Worm (Caenorhabditis elegans) whole organism, young adult: ENCODE results near the gene T05H4.11.

Experiments used
- B0019.2 ChIP-seq: fragments of 200-800 bp; sonication (Bioruptor generic); conservative IDR thresholded peaks from 2 replicates; pipeline ENCODE4 v1.3.6; 2022; ENCODE audit warnings: missing genetic modification reagents, missing genetic modification characterization, missing compliant biosample characterization
- B0336.3 ChIP-seq: fragments of 200-800 bp; sonication (Bioruptor generic); IDR thresholded peaks from 2 replicates; pipeline ENCODE4 v1.3.6; 2022; ENCODE audit warnings: missing genetic modification characterization, missing compliant biosample characterization
- C06A6.2 ChIP-seq: fragments of 200-800 bp; sonication (Bioruptor generic); conservative IDR thresholded peaks from 2 replicates; pipeline ENCODE4 v1.3.6; 2022; ENCODE audit warnings: missing genetic modification characterization, missing compliant biosample characterization
- D2030.7 ChIP-seq: fragments of 200-800 bp; sonication (Bioruptor generic); IDR thresholded peaks from 2 replicates; pipeline ENCODE4 v1.3.6; 2022; ENCODE audit warnings: missing genetic modification reagents, missing genetic modification characterization, missing compliant biosample characterization
- F23B12.7 ChIP-seq: sonication (generic microtip); optimal IDR thresholded peaks from 2 replicates; lab custom pipeline; 2017; ENCODE audit warnings: missing genetic modification characterization, mild to moderate bottlenecking, missing compliant biosample characterization, antibody characterized with exemption, moderate library complexity; ENCODE audit not compliant: insufficient read depth
- F37B4.10 ChIP-seq: fragments of 200-800 bp; sonication (Bioruptor generic); IDR thresholded peaks from 2 replicates; pipeline ENCODE4 v1.3.6; 2022; ENCODE audit warnings: missing genetic modification characterization, missing compliant biosample characterization
- F52B5.7 ChIP-seq: sonication (generic microtip); optimal IDR thresholded peaks from 2 replicates; lab custom pipeline; 2016; ENCODE audit warnings: mild to moderate bottlenecking, missing genetic modification characterization, missing compliant biosample characterization
- K11D2.4 ChIP-seq: fragments of 200-800 bp; sonication (Bioruptor generic); IDR thresholded peaks from 2 replicates; pipeline ENCODE4 v1.3.6; 2022; ENCODE audit warnings: missing genetic modification reagents, missing genetic modification characterization, missing compliant biosample characterization
- T26A5.8 ChIP-seq: sonication (generic microtip); optimal IDR thresholded peaks from 2 replicates; lab custom pipeline; 2016; ENCODE audit warnings: missing genetic modification characterization, missing compliant biosample characterization
- Y53F4B.3 ChIP-seq: fragments of 200-800 bp; sonication (Bioruptor generic); IDR thresholded peaks from 2 replicates; pipeline ENCODE4 v1.3.6; 2022; ENCODE audit warnings: missing genetic modification reagents, missing genetic modification characterization, missing compliant biosample characterization
- Y53G8AR.9 ChIP-seq: fragments of 200-800 bp; sonication (Bioruptor generic); conservative IDR thresholded peaks from 2 replicates; pipeline ENCODE4 v1.3.6; 2022; ENCODE audit warnings: missing genetic modification reagents, missing genetic modification characterization, missing compliant biosample characterization
- Y95B8A.8 ChIP-seq: fragments of 200-800 bp; sonication (Bioruptor generic); IDR thresholded peaks from 2 replicates; pipeline ENCODE4 v1.3.6; 2022; ENCODE audit warnings: missing genetic modification reagents, missing genetic modification characterization, missing compliant biosample characterization
- ama-1 ChIP-seq, 3 experiments: fragments of 150-350 bp in 1 of 3; sonication (generic microtip) in 2 of 3; optimal IDR thresholded peaks; 2 replicates each; lab custom pipeline; 2014 to 2018; ENCODE audit warnings: missing biosample characterization in 2 of 3, missing genetic modification characterization in 2 of 3, missing genetic modification reagents in 2 of 3
- aptf-3 ChIP-seq: fragments of 200-800 bp; sonication (Bioruptor generic); IDR thresholded peaks from 2 replicates; pipeline ENCODE4 v1.3.6; 2022; ENCODE audit warnings: missing genetic modification characterization, missing compliant biosample characterization
- atf-7 ChIP-seq: sonication (generic microtip); optimal IDR thresholded peaks from 2 replicates; lab custom pipeline; 2017; ENCODE audit warnings: mild to moderate bottlenecking, missing genetic modification characterization, missing compliant biosample characterization
- bed-1 ChIP-seq: fragments of 200-800 bp; sonication (Bioruptor generic); IDR thresholded peaks from 2 replicates; pipeline ENCODE4 v1.3.6; 2022; ENCODE audit warnings: missing genetic modification reagents, missing genetic modification characterization, missing compliant biosample characterization
- ceh-79 ChIP-seq: sonication (generic microtip); optimal IDR thresholded peaks from 2 replicates; lab custom pipeline; 2017; ENCODE audit warnings: mild to moderate bottlenecking, missing genetic modification characterization, missing compliant biosample characterization
- die-1 ChIP-seq: sonication (generic microtip); optimal IDR thresholded peaks from 2 replicates; lab custom pipeline; 2016; ENCODE audit warnings: missing genotype, mild to moderate bottlenecking, missing genetic modification characterization, missing compliant biosample characterization
- dpl-1 ChIP-seq: fragments of 150-350 bp; optimal IDR thresholded peaks from 2 replicates; lab custom pipeline; 2014; ENCODE audit warnings: missing biosample characterization, missing genetic modification reagents, missing genetic modification characterization
- hlh-12 ChIP-seq: sonication (generic microtip); optimal IDR thresholded peaks from 2 replicates; lab custom pipeline; 2016; ENCODE audit warnings: missing genetic modification characterization, missing compliant biosample characterization
- hmg-20 ChIP-seq: fragments of 200-800 bp; sonication (Bioruptor generic); IDR thresholded peaks from 2 replicates; pipeline ENCODE4 v1.3.6; 2022; ENCODE audit warnings: missing genetic modification reagents, missing genetic modification characterization, missing compliant biosample characterization
- lag-1 ChIP-seq: fragments of 200-800 bp; sonication (Bioruptor generic); IDR thresholded peaks from 2 replicates; pipeline ENCODE4 v1.3.6; 2022; ENCODE audit warnings: missing genetic modification reagents, missing genetic modification characterization, missing compliant biosample characterization
- let-526 ChIP-seq: fragments of 200-800 bp; sonication (Bioruptor generic); IDR thresholded peaks from 2 replicates; pipeline ENCODE4 v1.3.6; 2022; ENCODE audit warnings: missing genetic modification reagents, missing genetic modification characterization, missing compliant biosample characterization
- lin-35 ChIP-seq, 3 experiments: fragments of 150-350 bp in 2 of 3; sonication (generic microtip) in 1 of 3; optimal IDR thresholded peaks; 2 replicates each; lab custom pipeline; 2014 to 2018; ENCODE audit warnings: missing biosample characterization in 3 of 3, missing genetic modification characterization in 3 of 3, missing genetic modification reagents in 3 of 3
- lin-54 ChIP-seq: fragments of 200-800 bp; sonication (Bioruptor generic); optimal IDR thresholded peaks from 2 replicates; lab custom pipeline; 2018; ENCODE audit warnings: mild to moderate bottlenecking, missing genetic modification characterization, missing compliant biosample characterization
- lsy-27 ChIP-seq: sonication (generic microtip); optimal IDR thresholded peaks from 2 replicates; lab custom pipeline; 2017; ENCODE audit warnings: missing genetic modification characterization, mild to moderate bottlenecking, missing compliant biosample characterization, antibody characterized with exemption, missing genotype, borderline replicate concordance; ENCODE audit not compliant: insufficient read depth
- madf-10 ChIP-seq: sonication (generic microtip); optimal IDR thresholded peaks from 2 replicates; lab custom pipeline; 2016; ENCODE audit warnings: mild to moderate bottlenecking, missing genetic modification characterization, missing compliant biosample characterization
- madf-8 ChIP-seq: fragments of 200-800 bp; sonication (Bioruptor generic); conservative IDR thresholded peaks from 2 replicates; pipeline ENCODE4 v1.3.6; 2022; ENCODE audit warnings: missing genetic modification reagents, missing genetic modification characterization, missing compliant biosample characterization
- mel-28 ChIP-seq: sonication (generic microtip); optimal IDR thresholded peaks from 2 replicates; lab custom pipeline; 2016; ENCODE audit warnings: borderline replicate concordance, mild to moderate bottlenecking, missing genetic modification characterization, missing compliant biosample characterization
- mes-4 ChIP-seq: sonication (generic microtip); optimal IDR thresholded peaks from 2 replicates; lab custom pipeline; 2016; ENCODE audit warnings: missing genotype, missing genetic modification characterization, missing compliant biosample characterization
- nfyb-1 ChIP-seq: fragments of 200-800 bp; sonication (Bioruptor generic); IDR thresholded peaks from 2 replicates; pipeline ENCODE4 v1.3.6; 2022; ENCODE audit warnings: missing genetic modification reagents, missing genetic modification characterization, missing compliant biosample characterization
- nhr-90 ChIP-seq: sonication (generic microtip); optimal IDR thresholded peaks from 2 replicates; lab custom pipeline; 2016; ENCODE audit warnings: missing genotype, mild to moderate bottlenecking, missing genetic modification characterization, missing compliant biosample characterization
- pha-4 ChIP-seq: fragments of 150-350 bp; sonication (generic microtip); optimal IDR thresholded peaks from 2 replicates; lab custom pipeline; 2014; ENCODE audit warnings: missing biosample characterization, missing genetic modification reagents, missing genetic modification characterization
- rcor-1 ChIP-seq: fragments of 200-800 bp; sonication (Bioruptor generic); IDR thresholded peaks from 2 replicates; pipeline ENCODE4 v1.3.6; 2022; ENCODE audit warnings: missing genetic modification reagents, missing genetic modification characterization, missing compliant biosample characterization
- rec-8 ChIP-seq, 2 experiments: sonication (generic microtip); optimal IDR thresholded peaks; 2 replicates each; lab custom pipeline; 2016; ENCODE audit warnings: mild to moderate bottlenecking in 2 of 2, missing genetic modification characterization in 2 of 2, missing genetic modification reagents in 2 of 2, missing genotype in 2 of 2, missing biosample characterization in 1 of 2, missing compliant biosample characterization in 1 of 2, moderate library complexity in 1 of 2
- rpc-1 ChIP-seq, 2 experiments: fragments of 150-350 bp in 1 of 2; sonication (generic microtip) in 1 of 2; optimal IDR thresholded peaks; 2 replicates each; lab custom pipeline; 2014 to 2018; ENCODE audit warnings: missing biosample characterization in 1 of 2, missing genetic modification characterization in 1 of 2, missing genetic modification reagents in 1 of 2, missing genotype in 1 of 2
- snpc-1.1 ChIP-seq: sonication (generic microtip); optimal IDR thresholded peaks from 2 replicates; lab custom pipeline; 2017; ENCODE audit warnings: missing genetic modification characterization, mild to moderate bottlenecking, missing compliant biosample characterization, antibody characterized with exemption, moderate library complexity, missing genotype, missing genetic modification reagents; ENCODE audit not compliant: insufficient read depth
- snpc-3.4 ChIP-seq: sonication (generic microtip); optimal IDR thresholded peaks from 2 replicates; lab custom pipeline; 2017; ENCODE audit warnings: missing genetic modification characterization, mild to moderate bottlenecking, missing compliant biosample characterization, antibody characterized with exemption, moderate library complexity, missing genotype, missing genetic modification reagents
- sptf-2 ChIP-seq: fragments of 200-800 bp; sonication (Bioruptor generic); optimal IDR thresholded peaks from 2 replicates; lab custom pipeline; 2018; ENCODE audit warnings: mild to moderate bottlenecking, missing genetic modification characterization, missing compliant biosample characterization
- unc-62 ChIP-seq: fragments of 150-350 bp; optimal IDR thresholded peaks from 2 replicates; lab custom pipeline; 2014; ENCODE audit warnings: missing biosample characterization, missing genetic modification reagents, missing genetic modification characterization
- ztf-25 ChIP-seq: fragments of 200-800 bp; sonication (Bioruptor generic); IDR thresholded peaks from 2 replicates; pipeline ENCODE4 v1.3.6; 2022; ENCODE audit warnings: missing genetic modification reagents, missing genetic modification characterization, missing compliant biosample characterization
- ztf-3 ChIP-seq: fragments of 200-800 bp; sonication (Bioruptor generic); optimal IDR thresholded peaks from 2 replicates; lab custom pipeline; 2018; ENCODE audit warnings: mild to moderate bottlenecking, missing genetic modification characterization, missing compliant biosample characterization

Gene T05H4.11

ce11 chrV:6425927-6426326, at the start of gene T05H4.11 (continued):
- TF ChIP-seq aptf-3 (GFP tag; lab: Robert Waterston, UW), result no peak
- TF ChIP-seq B0336.3, result peak; percentile 60
- no peak for TF ChIP-seq atf-7
- no peak for TF ChIP-seq lsy-27 (tag; lab: Kevin White, UChicago)
- no peak for TF ChIP-seq madf-10 (tag; lab: Kevin White, UChicago)
- TF ChIP-seq dpl-1 (GFP tag; lab: Kevin White, UChicago), result no peak
- TF ChIP-seq F37B4.10, result no peak
- no peak for TF ChIP-seq sptf-2 (GFP tag; lab: Kevin White, UChicago)
- peak; percentile 0 for TF ChIP-seq snpc-3.4 (tag; lab: Kevin White, UChicago)
- TF ChIP-seq K11D2.4 (GFP tag; lab: Robert Waterston, UW), result no peak
- TF ChIP-seq lin-54 (GFP tag; lab: Kevin White, UChicago), result no peak

- no peak for TF ChIP-seq D2030.7 (GFP tag; lab: Robert Waterston, UW)
- TF ChIP-seq bed-1 (GFP tag; lab: Robert Waterston, UW), result no peak
- TF ChIP-seq snpc-1.1 (tag; lab: Kevin White, UChicago), result no peak
- no peak for TF ChIP-seq pha-4 (tag; lab: Kevin White, UChicago)
- TF ChIP-seq lin-35 (GFP tag; optimal IDR thresholded peaks at IDR 0.05; lab: Kevin White, UChicago), result no peak
- TF ChIP-seq let-526 (GFP tag; lab: Robert Waterston, UW), result no peak
- no peak for TF ChIP-seq madf-8 (GFP tag; lab: Robert Waterston, UW)
- no peak for TF ChIP-seq mel-28 (tag; lab: Kevin White, UChicago)
- no peak for TF ChIP-seq Y95B8A.8 (GFP tag; lab: Robert Waterston, UW)
- no peak for TF ChIP-seq rcor-1 (GFP tag; lab: Robert Waterston, UW)
- no peak for TF ChIP-seq Y53G8AR.9
- no peak for TF ChIP-seq F37B4.10
- no peak for TF ChIP-seq dpl-1 (GFP tag; lab: Kevin White, UChicago)
- no peak for TF ChIP-seq F52B5.7 (tag; lab: Kevin White, UChicago)
- no peak for TF ChIP-seq ceh-79 (tag; lab: Kevin White, UChicago)
- TF ChIP-seq die-1, result no peak
- no peak for TF ChIP-seq F23B12.7 (tag; lab: Kevin White, UChicago)
Observed at ce11 chrV:6471208-6471607, 45.1 kb upstream of the T05H4.11 start.

DNA sequence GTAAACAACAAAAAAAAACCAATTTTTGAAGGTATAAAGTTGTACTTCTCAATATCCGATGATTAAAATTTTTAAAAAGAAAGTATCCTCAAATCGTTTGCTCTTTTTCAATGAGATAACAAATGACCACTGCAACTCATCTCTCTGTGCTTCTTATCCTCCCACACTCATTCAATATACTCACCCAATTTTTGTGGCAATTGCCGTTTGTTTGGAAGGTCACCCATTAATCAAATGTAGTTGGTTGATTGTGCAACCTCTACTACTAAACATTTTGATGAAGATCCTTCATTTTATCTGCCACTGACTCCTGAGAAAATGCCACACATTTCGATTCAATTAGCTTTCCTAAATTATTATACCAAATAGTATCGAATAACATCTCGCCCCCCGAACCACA, 41.6 kb upstream of the T05H4.11 start:
- TF ChIP-seq rpc-1 (optimal IDR thresholded peaks at IDR 0.05; lab: Kevin White, UChicago) (no peak), rpc-1 (tag; optimal IDR thresholded peaks at IDR 0.05; lab: Kevin White, UChicago) (no peak)

- TF ChIP-seq T26A5.8 (no peak), nfyb-1 (GFP tag; lab: Robert Waterston, UW) (no peak), ztf-25 (GFP tag; lab: Robert Waterston, UW) (no peak), ztf-3 (GFP tag; lab: Kevin White, UChicago) (no peak), rec-8 (tag; optimal IDR thresholded peaks at IDR 0.05; lab: Kevin White, UChicago) (no peak), B0019.2 (GFP tag; lab: Robert Waterston, UW) (no peak), Y53F4B.3 (GFP tag; lab: Robert Waterston, UW) (no peak), hlh-12 (tag; lab: Kevin White, UChicago) (no peak), pha-4 (tag; lab: Kevin White, UChicago) (no peak), die-1 (no peak), lag-1 (no peak), C06A6.2 (no peak), unc-62 (GFP tag; lab: Kevin White, UChicago) (no peak), hmg-20 (no peak), mes-4 (tag; lab: Kevin White, UChicago) (no peak), nhr-90 (tag; lab: Kevin White, UChicago) (no peak), ama-1 (optimal IDR thresholded peaks at IDR 0.05; lab: Kevin White, UChicago) (no peak), ama-1 (GFP tag; optimal IDR thresholded peaks at IDR 0.05; lab: Kevin White, UChicago) (no peak), K11D2.4 (GFP tag; lab: Robert Waterston, UW) (no peak), rcor-1 (GFP tag; lab: Robert Waterston, UW) (no peak)
Observed at ce11 chrV:6464765-6465164, 38.7 kb upstream of the T05H4.11 start, which contains the start of gene unc-83. Gene unc-83 (plus strand): TSS chrV:6465065.
